Fruit fly (Drosophila melanogaster): ENCODE data around the gene Men-b.

dm6 chr3R:27138700-27139099 lies 12.8 kb upstream of the Men-b start:
- TF ChIP-seq ttk (optimal IDR thresholded peaks at IDR 0.05) (no peak), psq (optimal IDR thresholded peaks at IDR 0.05) (no peak)

Data from Kc167 (cell line).